Worm (Caenorhabditis elegans) whole organism, young adult: ENCODE results near the gene sam-4.

Experiments
- B0035.1 ChIP-seq: sonication (generic microtip); optimal IDR thresholded peaks from 2 replicates; lab custom pipeline; 2016; ENCODE audit warnings: missing genetic modification characterization, mild to moderate bottlenecking, missing compliant biosample characterization, missing genotype, missing genetic modification reagents
- B0336.3 ChIP-seq: fragments of 200-800 bp; sonication (Bioruptor generic); IDR thresholded peaks from 2 replicates; pipeline ENCODE4 v1.3.6; 2022; ENCODE audit warnings: missing genetic modification characterization, missing compliant biosample characterization
- C17E4.6 ChIP-seq: fragments of 200-800 bp; sonication (Bioruptor generic); IDR thresholded peaks from 2 replicates; pipeline ENCODE4 v1.3.6; 2022; ENCODE audit warnings: missing genetic modification reagents, missing genetic modification characterization, missing compliant biosample characterization
- F22D6.2 ChIP-seq: sonication (generic microtip); optimal IDR thresholded peaks from 2 replicates; lab custom pipeline; 2016; ENCODE audit warnings: mild to moderate bottlenecking, missing genetic modification characterization, missing compliant biosample characterization
- F33H1.4 ChIP-seq: fragments of 200-800 bp; sonication (Bioruptor generic); IDR thresholded peaks from 2 replicates; pipeline ENCODE4 v1.3.6; 2022; ENCODE audit warnings: missing genetic modification reagents, missing genetic modification characterization, missing compliant biosample characterization
- F37B4.10 ChIP-seq: fragments of 200-800 bp; sonication (Bioruptor generic); IDR thresholded peaks from 2 replicates; pipeline ENCODE4 v1.3.6; 2022; ENCODE audit warnings: missing genetic modification characterization, missing compliant biosample characterization
- F55B11.4 ChIP-seq: sonication (generic microtip); optimal IDR thresholded peaks from 2 replicates; lab custom pipeline; 2016; ENCODE audit warnings: missing compliant biosample characterization, missing genetic modification characterization, borderline replicate concordance; ENCODE audit not compliant: insufficient read depth
- F57C9.4 ChIP-seq: sonication (generic microtip); optimal IDR thresholded peaks from 2 replicates; lab custom pipeline; 2017; ENCODE audit warnings: mild to moderate bottlenecking, missing genetic modification characterization, missing compliant biosample characterization
- K12H6.12 ChIP-seq: fragments of 200-800 bp; sonication (Bioruptor generic); optimal IDR thresholded peaks from 2 replicates; lab custom pipeline; 2018; ENCODE audit warnings: mild to moderate bottlenecking, missing genetic modification characterization, missing compliant biosample characterization
- T26A5.8 ChIP-seq: sonication (generic microtip); optimal IDR thresholded peaks from 2 replicates; lab custom pipeline; 2016; ENCODE audit warnings: missing genetic modification characterization, missing compliant biosample characterization
- Y67H2A.10 ChIP-seq: fragments of 200-800 bp; sonication (Bioruptor generic); conservative IDR thresholded peaks from 2 replicates; pipeline ENCODE4 v1.3.6; 2022; ENCODE audit warnings: missing genetic modification reagents, missing genetic modification characterization, missing compliant biosample characterization
- Y95B8A.8 ChIP-seq: fragments of 200-800 bp; sonication (Bioruptor generic); IDR thresholded peaks from 2 replicates; pipeline ENCODE4 v1.3.6; 2022; ENCODE audit warnings: missing genetic modification reagents, missing genetic modification characterization, missing compliant biosample characterization
- akir-1 ChIP-seq: fragments of 200-800 bp; sonication (Bioruptor generic); optimal IDR thresholded peaks from 2 replicates; lab custom pipeline; 2018; ENCODE audit warnings: mild to moderate bottlenecking, missing genetic modification characterization, moderate library complexity, missing compliant biosample characterization
- ama-1 ChIP-seq, 3 experiments: fragments of 150-350 bp in 1 of 3; sonication (generic microtip) in 2 of 3; optimal IDR thresholded peaks; 2 replicates each; lab custom pipeline; 2014 to 2018; ENCODE audit warnings: missing biosample characterization in 2 of 3, missing genetic modification characterization in 2 of 3, missing genetic modification reagents in 2 of 3
- aptf-3 ChIP-seq: fragments of 200-800 bp; sonication (Bioruptor generic); IDR thresholded peaks from 2 replicates; pipeline ENCODE4 v1.3.6; 2022; ENCODE audit warnings: missing genetic modification characterization, missing compliant biosample characterization
- atf-7 ChIP-seq: sonication (generic microtip); optimal IDR thresholded peaks from 2 replicates; lab custom pipeline; 2017; ENCODE audit warnings: mild to moderate bottlenecking, missing genetic modification characterization, missing compliant biosample characterization
- athp-1 ChIP-seq: sonication (generic microtip); optimal IDR thresholded peaks from 2 replicates; lab custom pipeline; 2017; ENCODE audit warnings: mild to moderate bottlenecking, missing genetic modification characterization, missing compliant biosample characterization
- attf-6 ChIP-seq: fragments of 200-800 bp; sonication (Bioruptor generic); IDR thresholded peaks from 2 replicates; pipeline ENCODE4 v1.3.6; 2022; ENCODE audit warnings: missing genetic modification reagents, missing genetic modification characterization, missing compliant biosample characterization
- cebp-2 ChIP-seq: fragments of 200-800 bp; sonication (Bioruptor generic); IDR thresholded peaks from 2 replicates; pipeline ENCODE4 v1.3.6; 2022; ENCODE audit warnings: missing genetic modification characterization, missing compliant biosample characterization
- ceh-100 ChIP-seq: fragments of 200-800 bp; sonication (Bioruptor generic); IDR thresholded peaks from 2 replicates; pipeline ENCODE4 v1.3.6; 2022; ENCODE audit warnings: missing genetic modification reagents, missing genetic modification characterization, missing compliant biosample characterization
- ceh-91 ChIP-seq: fragments of 200-800 bp; sonication (Bioruptor generic); IDR thresholded peaks from 2 replicates; pipeline ENCODE4 v1.3.6; 2022; ENCODE audit warnings: missing genetic modification reagents, missing genetic modification characterization, missing compliant biosample characterization
- ekl-4 ChIP-seq: fragments of 200-800 bp; sonication (Bioruptor generic); IDR thresholded peaks from 2 replicates; pipeline ENCODE4 v1.3.6; 2022; ENCODE audit warnings: missing genetic modification reagents, missing genetic modification characterization, missing compliant biosample characterization
- ets-4 ChIP-seq: fragments of 200-800 bp; sonication (Bioruptor generic); optimal IDR thresholded peaks from 2 replicates; lab custom pipeline; 2018; ENCODE audit warnings: mild to moderate bottlenecking, missing genetic modification characterization, missing compliant biosample characterization
- him-1 ChIP-seq: sonication (generic microtip); optimal IDR thresholded peaks from 2 replicates; lab custom pipeline; 2016; ENCODE audit warnings: missing genotype, missing genetic modification reagents, missing genetic modification characterization, missing compliant biosample characterization
- let-607 ChIP-seq, 2 experiments: fragments of 200-800 bp in 1 of 2; sonication (Bioruptor generic) in 1 of 2; sonication (generic microtip) in 1 of 2; optimal IDR thresholded peaks; 2 replicates each; lab custom pipeline; 2016 to 2018; ENCODE audit warnings: mild to moderate bottlenecking in 2 of 2, missing compliant biosample characterization in 2 of 2, missing genetic modification characterization in 2 of 2, moderate library complexity in 2 of 2, missing genotype in 1 of 2
- lsy-27 ChIP-seq: sonication (generic microtip); optimal IDR thresholded peaks from 2 replicates; lab custom pipeline; 2017; ENCODE audit warnings: missing genetic modification characterization, mild to moderate bottlenecking, missing compliant biosample characterization, antibody characterized with exemption, missing genotype, borderline replicate concordance; ENCODE audit not compliant: insufficient read depth
- madf-10 ChIP-seq: sonication (generic microtip); optimal IDR thresholded peaks from 2 replicates; lab custom pipeline; 2016; ENCODE audit warnings: mild to moderate bottlenecking, missing genetic modification characterization, missing compliant biosample characterization
- mcd-1 ChIP-seq: fragments of 200-800 bp; sonication (Bioruptor generic); IDR thresholded peaks from 2 replicates; pipeline ENCODE4 v1.3.6; 2022; ENCODE audit warnings: missing genetic modification reagents, missing genetic modification characterization, missing compliant biosample characterization
- mel-28 ChIP-seq: sonication (generic microtip); optimal IDR thresholded peaks from 2 replicates; lab custom pipeline; 2016; ENCODE audit warnings: borderline replicate concordance, mild to moderate bottlenecking, missing genetic modification characterization, missing compliant biosample characterization
- mes-4 ChIP-seq: sonication (generic microtip); optimal IDR thresholded peaks from 2 replicates; lab custom pipeline; 2016; ENCODE audit warnings: missing genotype, missing genetic modification characterization, missing compliant biosample characterization
- nfya-1 ChIP-seq: sonication (generic microtip); optimal IDR thresholded peaks from 2 replicates; lab custom pipeline; 2017; ENCODE audit warnings: antibody characterized with exemption, missing compliant biosample characterization, missing genetic modification characterization, borderline replicate concordance; ENCODE audit not compliant: insufficient read depth
- nfyb-1 ChIP-seq: fragments of 200-800 bp; sonication (Bioruptor generic); IDR thresholded peaks from 2 replicates; pipeline ENCODE4 v1.3.6; 2022; ENCODE audit warnings: missing genetic modification reagents, missing genetic modification characterization, missing compliant biosample characterization
- nhr-179 ChIP-seq: sonication (generic microtip); optimal IDR thresholded peaks from 2 replicates; lab custom pipeline; 2016; ENCODE audit warnings: mild to moderate bottlenecking, missing genetic modification characterization, missing compliant biosample characterization
- nhr-27 ChIP-seq: fragments of 200-800 bp; sonication (Bioruptor generic); optimal IDR thresholded peaks from 2 replicates; lab custom pipeline; 2018; ENCODE audit warnings: mild to moderate bottlenecking, missing genetic modification characterization, moderate library complexity, missing compliant biosample characterization
- nhr-80 ChIP-seq: sonication (generic microtip); optimal IDR thresholded peaks from 2 replicates; lab custom pipeline; 2016; ENCODE audit warnings: missing genetic modification characterization, missing compliant biosample characterization
- rcor-1 ChIP-seq: fragments of 200-800 bp; sonication (Bioruptor generic); IDR thresholded peaks from 2 replicates; pipeline ENCODE4 v1.3.6; 2022; ENCODE audit warnings: missing genetic modification reagents, missing genetic modification characterization, missing compliant biosample characterization
- rec-8 ChIP-seq, 2 experiments: sonication (generic microtip); optimal IDR thresholded peaks; 2 replicates each; lab custom pipeline; 2016; ENCODE audit warnings: mild to moderate bottlenecking in 2 of 2, missing genetic modification characterization in 2 of 2, missing genetic modification reagents in 2 of 2, missing genotype in 2 of 2, missing biosample characterization in 1 of 2, missing compliant biosample characterization in 1 of 2, moderate library complexity in 1 of 2
- sdz-38 ChIP-seq: sonication (generic microtip); optimal IDR thresholded peaks from 2 replicates; lab custom pipeline; 2016; ENCODE audit warnings: missing genotype, missing genetic modification characterization, missing compliant biosample characterization
- sea-2 ChIP-seq: fragments of 200-800 bp; sonication (Bioruptor generic); IDR thresholded peaks from 2 replicates; pipeline ENCODE4 v1.3.6; 2022; ENCODE audit warnings: missing genetic modification characterization, missing compliant biosample characterization
- sptf-2 ChIP-seq: fragments of 200-800 bp; sonication (Bioruptor generic); optimal IDR thresholded peaks from 2 replicates; lab custom pipeline; 2018; ENCODE audit warnings: mild to moderate bottlenecking, missing genetic modification characterization, missing compliant biosample characterization
- tbx-9 ChIP-seq: sonication (generic microtip); optimal IDR thresholded peaks from 2 replicates; lab custom pipeline; 2016; ENCODE audit warnings: borderline replicate concordance, missing genetic modification characterization, inconsistent platforms, missing compliant biosample characterization
- unc-130 ChIP-seq: sonication (generic microtip); optimal IDR thresholded peaks from 2 replicates; lab custom pipeline; 2016; ENCODE audit warnings: missing genetic modification reagents, missing genetic modification characterization, missing compliant biosample characterization
- zim-3 ChIP-seq: sonication (generic microtip); optimal IDR thresholded peaks from 2 replicates; lab custom pipeline; 2017; ENCODE audit warnings: mild to moderate bottlenecking, missing genetic modification characterization, moderate library complexity, missing compliant biosample characterization
- ztf-22 ChIP-seq: fragments of 200-800 bp; sonication (Bioruptor generic); optimal IDR thresholded peaks from 2 replicates; lab custom pipeline; 2018; ENCODE audit warnings: mild to moderate bottlenecking, missing genetic modification characterization, moderate library complexity, missing compliant biosample characterization
- ztf-26 ChIP-seq: sonication (generic microtip); optimal IDR thresholded peaks from 2 replicates; lab custom pipeline; 2017; ENCODE audit warnings: missing genetic modification characterization, missing compliant biosample characterization

sam-4 gene

DNA sequence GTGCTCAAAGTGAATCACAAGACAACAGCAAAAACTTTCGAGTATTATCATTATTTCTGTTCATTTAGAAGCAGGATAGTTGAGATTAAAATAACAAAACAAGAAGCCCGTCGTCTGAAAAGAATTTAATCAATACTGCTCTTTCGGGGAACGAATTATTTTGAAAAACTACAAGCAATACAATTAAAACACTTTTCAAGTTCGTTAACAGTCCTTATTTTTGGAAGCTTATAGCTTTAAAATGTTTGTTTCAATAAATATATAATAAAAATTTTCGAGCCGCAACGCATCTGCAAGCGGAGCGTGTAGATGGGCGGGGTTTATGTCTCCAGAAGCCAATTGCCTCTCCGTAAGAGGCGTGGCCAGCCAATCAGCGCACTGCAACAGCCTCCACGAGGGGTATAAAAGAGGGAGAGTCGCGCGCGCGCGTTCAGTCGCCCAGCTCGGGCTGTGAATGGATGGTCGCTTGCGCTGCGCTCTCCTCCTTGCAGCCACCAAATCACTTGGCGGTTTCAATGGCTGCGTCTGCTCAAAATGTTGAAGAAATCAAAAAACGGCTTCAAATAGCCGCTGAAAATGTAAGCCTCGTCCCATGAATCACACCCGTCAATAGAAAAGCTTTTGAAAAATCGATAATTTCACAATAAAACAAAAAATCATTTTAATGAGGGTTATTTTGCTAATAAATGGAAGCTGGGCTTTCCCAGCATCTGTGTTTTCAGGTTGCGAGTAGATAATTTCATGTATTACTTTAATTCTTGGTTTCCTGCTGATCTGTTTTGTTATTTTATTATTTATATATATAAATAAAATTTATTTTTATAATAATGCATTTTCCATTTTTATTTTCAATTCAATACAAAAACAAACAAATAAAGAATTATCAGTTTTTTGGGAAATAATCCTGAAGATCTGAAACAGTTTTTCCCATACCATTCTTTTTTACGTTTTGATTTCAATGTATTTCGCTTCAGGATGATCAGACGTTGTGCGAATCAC is 11.9 kb upstream of the sam-4 start, which contains the start of the genes ift-43 and mdt-26:
Gene ift-43 (minus strand): TSS at position 51 of the 999 bp plus-strand sequence.
Gene mdt-26 (plus strand): TSS at position 446 of the 999 bp plus-strand sequence.
- TF ChIP-seq T26A5.8 (tag; lab: Kevin White, UChicago) (no peak), ekl-4 (GFP tag; lab: Robert Waterston, UW) (peak; percentile 83), rcor-1 (GFP tag; lab: Robert Waterston, UW) (no peak; the same call in 1 of the 2 replicates), ama-1 (optimal IDR thresholded peaks at IDR 0.05; lab: Kevin White, UChicago) (peak; percentile 99), ama-1 (GFP tag; optimal IDR thresholded peaks at IDR 0.05; lab: Kevin White, UChicago) (peak in 1 of 2 experiments; percentile 61), nfyb-1 (peak; percentile 100), attf-6 (GFP tag; lab: Robert Waterston, UW) (no peak), nhr-27 (tag; lab: Kevin White, UChicago) (no peak), atf-7 (peak; percentile 3), ceh-91 (0 out of 2 replicates have a peak, but pooled peaks have one; percentile 13), sea-2 (GFP tag; lab: Robert Waterston, UW) (0 out of 2 replicates have a peak, but pooled peaks have one; percentile 65), athp-1 (tag; lab: Kevin White, UChicago) (no peak), lsy-27 (tag; lab: Kevin White, UChicago) (peak; percentile 41), ztf-22 (no peak), ztf-26 (peak; percentile 87), mcd-1 (GFP tag; lab: Robert Waterston, UW) (peak; percentile 85), akir-1 (GFP tag; lab: Kevin White, UChicago) (no peak), zim-3 (tag; lab: Kevin White, UChicago) (peak; percentile 72), Y67H2A.10 (GFP tag; lab: Robert Waterston, UW) (peak; percentile 71; the same call in 1 of the 2 replicates), F57C9.4 (tag; lab: Kevin White, UChicago) (peak; percentile 37), Y95B8A.8 (peak; percentile 65), mel-28 (tag; lab: Kevin White, UChicago) (peak; percentile 11), F22D6.2 (tag; lab: Kevin White, UChicago) (peak; percentile 24), sdz-38 (tag; lab: Kevin White, UChicago) (peak; percentile 16), F55B11.4 (tag; lab: Kevin White, UChicago) (no peak), ets-4 (peak; percentile 49), nhr-80 (tag; lab: Kevin White, UChicago) (no peak), unc-130 (GFP tag; lab: Kevin White, UChicago) (no peak), nfya-1 (tag; lab: Kevin White, UChicago) (no peak), F33H1.4 (0 out of 2 replicates have a peak, but pooled peaks have one; percentile 43), madf-10 (tag; lab: Kevin White, UChicago) (peak; percentile 79), tbx-9 (tag; lab: Kevin White, UChicago) (no peak), nhr-179 (tag; lab: Kevin White, UChicago) (no peak), F37B4.10 (GFP tag; lab: Robert Waterston, UW) (no peak), cebp-2 (GFP tag; lab: Robert Waterston, UW) (0 out of 2 replicates have a peak, but pooled peaks have one; percentile 40), ceh-100 (GFP tag; lab: Robert Waterston, UW) (peak; percentile 80), him-1 (peak; percentile 27), rec-8 (tag; optimal IDR thresholded peaks at IDR 0.05; lab: Kevin White, UChicago) (peak; percentile 11 to 40), let-607 (tag; optimal IDR thresholded peaks at IDR 0.05; lab: Kevin White, UChicago) (no peak), K12H6.12 (tag; lab: Kevin White, UChicago) (no peak), B0035.1 (tag; lab: Kevin White, UChicago) (no peak), C17E4.6 (GFP tag; lab: Robert Waterston, UW) (peak; percentile 53; the same call in 1 of the 2 replicates), aptf-3 (GFP tag; lab: Robert Waterston, UW) (no peak), sptf-2 (peak; percentile 98), B0336.3 (GFP tag; lab: Robert Waterston, UW) (no peak), mes-4 (tag; lab: Kevin White, UChicago) (no peak)
